Fruit fly (Drosophila melanogaster) Kc167 (cell line): ENCODE results near the gene Roc1a.

Experiments
- Myc ChIP-seq: fragments of >200 bp; optimal IDR thresholded peaks from 2 replicates; lab custom pipeline; 2017; ENCODE audit warnings: missing external identifiers
- Sin3A ChIP-seq: fragments of >200 bp; optimal IDR thresholded peaks from 2 replicates; lab custom pipeline; 2018; ENCODE audit warnings: missing external identifiers
- h ChIP-seq: fragments of >200 bp; optimal IDR thresholded peaks from 3 replicates; lab custom pipeline; 2018; ENCODE audit warnings: missing external identifiers
- psq ChIP-seq: fragments of >200 bp; optimal IDR thresholded peaks from 2 replicates; lab custom pipeline; 2017; ENCODE audit warnings: missing external identifiers

- TF ChIP-seq psq (lab: Kevin White, UChicago) (no peak), h (lab: Kevin White, UChicago) (no peak), Myc (lab: Kevin White, UChicago) (no peak), Sin3A (lab: Kevin White, UChicago) (no peak)
Observed at dm6 chrX:618583-618982, 28.5 kb upstream of the Roc1a start.
